Fruit fly (Drosophila melanogaster) whole organism, embryonic: Measurements from ENCODE around the gene enc.

Experiments used
- Atf6 ChIP-seq: fragments of 200-800 bp; sonication (Bioruptor generic); IDR thresholded peaks from 2 replicates; pipeline ENCODE4 v1.3.6; 2022; ENCODE audit warnings: missing biosample characterization, missing genetic modification characterization
- BEAF-32 ChIP-seq: fragments of 200-800 bp; sonication (Bioruptor generic); optimal IDR thresholded peaks from 3 replicates; lab custom pipeline; 2017; ENCODE audit warnings: missing biosample characterization, missing genetic modification characterization, mild to moderate bottlenecking, moderate library complexity, missing genetic modification reagents
- CG10462 ChIP-seq: fragments of 200-800 bp; sonication (Bioruptor generic); optimal IDR thresholded peaks from 2 replicates; lab custom pipeline; 2016; ENCODE audit warnings: missing biosample characterization, missing genetic modification characterization
- CG11398 ChIP-seq: fragments of 200-800 bp; sonication (Bioruptor generic); optimal IDR thresholded peaks from 2 replicates; lab custom pipeline; 2016; ENCODE audit warnings: missing biosample characterization, missing genetic modification characterization
- CG12942 ChIP-seq: fragments of 200-800 bp; sonication (Bioruptor generic); optimal IDR thresholded peaks from 3 replicates; lab custom pipeline; 2016; ENCODE audit warnings: missing biosample characterization, missing genetic modification characterization
- CG13296 ChIP-seq: fragments of 200-800 bp; sonication (Bioruptor generic); optimal IDR thresholded peaks from 3 replicates; lab custom pipeline; 2018; ENCODE audit warnings: missing biosample characterization, mild to moderate bottlenecking, missing genetic modification characterization
- CG14710 ChIP-seq: fragments of 200-800 bp; sonication (Bioruptor generic); optimal IDR thresholded peaks from 3 replicates; lab custom pipeline; 2019; ENCODE audit warnings: missing biosample characterization, mild to moderate bottlenecking, missing genetic modification characterization, moderate library complexity
- CG15269 ChIP-seq: fragments of 200-800 bp; sonication (Bioruptor generic); optimal IDR thresholded peaks from 2 replicates; lab custom pipeline; 2018; ENCODE audit warnings: missing biosample characterization, mild to moderate bottlenecking, missing genetic modification characterization, moderate library complexity
- CG1529 ChIP-seq: fragments of 200-800 bp; sonication (Bioruptor generic); optimal IDR thresholded peaks from 3 replicates; lab custom pipeline; 2018; ENCODE audit warnings: missing biosample characterization, missing genetic modification characterization
- CG16863 ChIP-seq: fragments of 200-800 bp; sonication (Bioruptor generic); optimal IDR thresholded peaks from 3 replicates; lab custom pipeline; 2016; ENCODE audit warnings: missing biosample characterization, missing genetic modification characterization
- CG17802 ChIP-seq: fragments of 200-800 bp; sonication (Bioruptor generic); optimal IDR thresholded peaks from 2 replicates; lab custom pipeline; 2018; ENCODE audit warnings: missing biosample characterization, mild to moderate bottlenecking, missing genetic modification characterization, moderate library complexity
- CG2120 ChIP-seq: fragments of 200-800 bp; sonication (Bioruptor generic); optimal IDR thresholded peaks from 3 replicates; lab custom pipeline; 2016; ENCODE audit warnings: missing biosample characterization, missing genetic modification characterization
- CG2202 ChIP-seq: fragments of 200-800 bp; sonication (Bioruptor generic); optimal IDR thresholded peaks from 2 replicates; lab custom pipeline; 2018; ENCODE audit warnings: missing biosample characterization, mild to moderate bottlenecking, missing genetic modification characterization
- CG31441 ChIP-seq: fragments of 200-800 bp; sonication (Bioruptor generic); IDR thresholded peaks from 2 replicates; pipeline ENCODE4 v1.3.6; 2022; ENCODE audit warnings: missing biosample characterization, missing genetic modification characterization
- CG3281 ChIP-seq: fragments of 200-800 bp; sonication (Bioruptor generic); optimal IDR thresholded peaks from 3 replicates; lab custom pipeline; 2017; ENCODE audit warnings: missing biosample characterization, mild to moderate bottlenecking, missing genetic modification characterization
- CG4707 ChIP-seq: fragments of 200-800 bp; sonication (Bioruptor generic); optimal IDR thresholded peaks from 2 replicates; lab custom pipeline; 2018; ENCODE audit warnings: missing biosample characterization, mild to moderate bottlenecking, missing genetic modification characterization, moderate library complexity
- CG6854 ChIP-seq: fragments of 200-800 bp; sonication (Bioruptor generic); optimal IDR thresholded peaks from 3 replicates; lab custom pipeline; 2017; ENCODE audit warnings: missing biosample characterization, mild to moderate bottlenecking, missing genetic modification characterization
- CG8924 ChIP-seq: fragments of 200-800 bp; optimal IDR thresholded peaks from 3 replicates; lab custom pipeline; 2019; ENCODE audit warnings: missing biosample characterization, mild to moderate bottlenecking, missing genetic modification characterization, moderate library complexity
- CG8944 ChIP-seq: fragments of 200-800 bp; sonication (Bioruptor generic); optimal IDR thresholded peaks from 3 replicates; lab custom pipeline; 2016; ENCODE audit warnings: missing biosample characterization, missing genetic modification characterization
- CG9609 ChIP-seq: fragments of 200-800 bp; sonication (Bioruptor generic); optimal IDR thresholded peaks from 3 replicates; lab custom pipeline; 2016; ENCODE audit warnings: missing biosample characterization, missing genetic modification characterization
- Dip3 ChIP-seq: fragments of 200-800 bp; sonication (Bioruptor generic); optimal IDR thresholded peaks from 3 replicates; lab custom pipeline; 2016; ENCODE audit warnings: missing biosample characterization, missing genetic modification characterization
- Drgx ChIP-seq: fragments of 200-800 bp; sonication (Bioruptor generic); IDR thresholded peaks from 2 replicates; pipeline ENCODE4 v1.3.6; 2022; ENCODE audit warnings: missing biosample characterization, missing genetic modification characterization
- Elba2 ChIP-seq: fragments of 200-800 bp; sonication (Bioruptor generic); optimal IDR thresholded peaks from 3 replicates; lab custom pipeline; 2016; ENCODE audit warnings: missing biosample characterization, missing genetic modification characterization
- H2.0 ChIP-seq: fragments of 200-800 bp; sonication (Bioruptor generic); IDR thresholded peaks from 2 replicates; pipeline ENCODE4 v1.3.6; 2022; ENCODE audit warnings: missing biosample characterization, missing genetic modification characterization
- Jarid2 ChIP-seq: fragments of 200-800 bp; sonication (Bioruptor generic); optimal IDR thresholded peaks from 3 replicates; lab custom pipeline; 2017; ENCODE audit warnings: mild to moderate bottlenecking, missing biosample characterization, missing genetic modification reagents, missing genetic modification characterization
- Lim3 ChIP-seq: fragments of 200-800 bp; sonication (Bioruptor generic); IDR thresholded peaks from 2 replicates; pipeline ENCODE4 v1.3.6; 2022; ENCODE audit warnings: missing biosample characterization, missing genetic modification characterization
- NK7.1 ChIP-seq: fragments of 200-800 bp; sonication (Bioruptor generic); optimal IDR thresholded peaks from 3 replicates; lab custom pipeline; 2016; ENCODE audit warnings: missing biosample characterization, missing genetic modification characterization
- Nf-YC ChIP-seq: fragments of 200-800 bp; optimal IDR thresholded peaks from 3 replicates; lab custom pipeline; 2019; ENCODE audit warnings: missing biosample characterization, mild to moderate bottlenecking, missing genetic modification characterization, moderate library complexity
- Sin3A ChIP-seq: fragments of >200 bp; optimal IDR thresholded peaks from 2 replicates; lab custom pipeline; 2018
- amos ChIP-seq: fragments of 200-800 bp; sonication (Bioruptor generic); IDR thresholded peaks from 2 replicates; pipeline ENCODE4 v1.3.6; 2022; ENCODE audit warnings: missing biosample characterization, missing genetic modification characterization; ENCODE audit not compliant: partially characterized antibody
- az2 ChIP-seq: fragments of 200-800 bp; sonication (Bioruptor generic); optimal IDR thresholded peaks from 3 replicates; lab custom pipeline; 2016; ENCODE audit warnings: missing biosample characterization, missing genetic modification characterization
- dm ChIP-seq: fragments of 200-800 bp; sonication (Bioruptor generic); optimal IDR thresholded peaks from 3 replicates; lab custom pipeline; 2016; ENCODE audit warnings: missing biosample characterization, missing genetic modification characterization
- en ChIP-seq: fragments of 200-800 bp; sonication (Bioruptor generic); optimal IDR thresholded peaks from 2 replicates; lab custom pipeline; 2016; ENCODE audit warnings: missing biosample characterization, missing genetic modification characterization
- fd102C ChIP-seq: fragments of 200-800 bp; sonication (Bioruptor generic); optimal IDR thresholded peaks from 2 replicates; lab custom pipeline; 2018; ENCODE audit warnings: missing biosample characterization, mild to moderate bottlenecking, missing genetic modification characterization, moderate library complexity
- fd3F ChIP-seq: fragments of 200-800 bp; sonication (Bioruptor generic); optimal IDR thresholded peaks from 2 replicates; lab custom pipeline; 2018; ENCODE audit warnings: missing biosample characterization, mild to moderate bottlenecking, missing genetic modification characterization, moderate library complexity
- gcm ChIP-seq: fragments of 200-800 bp; sonication (Bioruptor generic); optimal IDR thresholded peaks from 2 replicates; lab custom pipeline; 2019; ENCODE audit warnings: missing biosample characterization, mild to moderate bottlenecking, missing genetic modification characterization, moderate library complexity
- gem ChIP-seq: fragments of 200-800 bp; sonication (Bioruptor generic); optimal IDR thresholded peaks from 2 replicates; lab custom pipeline; 2019; ENCODE audit warnings: missing biosample characterization, mild to moderate bottlenecking, missing genetic modification characterization, moderate library complexity
- hbn ChIP-seq: fragments of 200-800 bp; sonication (Bioruptor generic); IDR thresholded peaks from 2 replicates; pipeline ENCODE4 v1.3.6; 2022; ENCODE audit warnings: missing biosample characterization, missing genetic modification characterization; ENCODE audit not compliant: partially characterized antibody
- inv ChIP-seq: fragments of 200-800 bp; sonication (Bioruptor generic); IDR thresholded peaks from 2 replicates; pipeline ENCODE4 v1.3.6; 2022; ENCODE audit warnings: missing biosample characterization, missing genetic modification characterization; ENCODE audit not compliant: partially characterized antibody
- jigr1 ChIP-seq: fragments of 200-800 bp; sonication (Bioruptor generic); IDR thresholded peaks from 3 replicates; pipeline ENCODE4 v1.3.6; 2022; ENCODE audit warnings: missing biosample characterization, missing genetic modification characterization
- jumu ChIP-seq: fragments of 200-800 bp; sonication (Bioruptor generic); optimal IDR thresholded peaks from 3 replicates; lab custom pipeline; 2016; ENCODE audit warnings: missing biosample characterization, missing genetic modification characterization
- klu ChIP-seq: fragments of 200-800 bp; sonication (Bioruptor generic); IDR thresholded peaks from 2 replicates; pipeline ENCODE4 v1.3.6; 2022; ENCODE audit warnings: missing biosample characterization, missing genetic modification characterization
- lmd ChIP-seq: fragments of 200-800 bp; sonication (Bioruptor generic); IDR thresholded peaks from 2 replicates; pipeline ENCODE4 v1.3.6; 2022; ENCODE audit warnings: missing biosample characterization, missing genetic modification characterization
- pum ChIP-seq: fragments of 200-800 bp; sonication (Bioruptor generic); optimal IDR thresholded peaks from 2 replicates; lab custom pipeline; 2016; ENCODE audit warnings: missing biosample characterization, missing genetic modification characterization
- sd ChIP-seq: fragments of 200-800 bp; sonication (Bioruptor generic); optimal IDR thresholded peaks from 3 replicates; lab custom pipeline; 2018; ENCODE audit warnings: missing biosample characterization, mild to moderate bottlenecking, missing genetic modification characterization, moderate library complexity
- sim ChIP-seq: fragments of 200-800 bp; sonication (Bioruptor generic); IDR thresholded peaks from 2 replicates; pipeline ENCODE4 v1.3.6; 2022; ENCODE audit warnings: missing biosample characterization, missing genetic modification characterization
- stc ChIP-seq: fragments of 200-800 bp; sonication (Bioruptor generic); IDR thresholded peaks from 2 replicates; pipeline ENCODE4 v1.3.6; 2022; ENCODE audit warnings: missing biosample characterization, missing genetic modification characterization
- tio ChIP-seq: fragments of 200-800 bp; sonication (Bioruptor generic); optimal IDR thresholded peaks from 2 replicates; lab custom pipeline; 2017; ENCODE audit warnings: missing biosample characterization, missing genetic modification characterization, inconsistent platforms
- tna ChIP-seq: fragments of 200-800 bp; sonication (Bioruptor generic); IDR thresholded peaks from 2 replicates; pipeline ENCODE4 v1.3.6; 2022; ENCODE audit warnings: missing biosample characterization, missing genetic modification characterization; ENCODE audit not compliant: partially characterized antibody
- twi ChIP-seq: fragments of 200-800 bp; optimal IDR thresholded peaks from 2 replicates; lab custom pipeline; 2019; ENCODE audit warnings: missing biosample characterization, mild to moderate bottlenecking, missing genetic modification characterization, moderate library complexity
- vvl ChIP-seq: fragments of 200-800 bp; sonication (Bioruptor generic); IDR thresholded peaks from 2 replicates; pipeline ENCODE4 v1.3.6; 2022; ENCODE audit warnings: missing biosample characterization, missing genetic modification characterization
- wdn ChIP-seq: fragments of 200-800 bp; sonication (Bioruptor generic); IDR thresholded peaks from 2 replicates; pipeline ENCODE4 v1.3.6; 2022; ENCODE audit warnings: missing biosample characterization, missing genetic modification characterization
- zen ChIP-seq: fragments of 200-800 bp; sonication (Bioruptor generic); optimal IDR thresholded peaks from 3 replicates; lab custom pipeline; 2018; ENCODE audit warnings: missing biosample characterization, mild to moderate bottlenecking, missing genetic modification characterization, moderate library complexity

enc gene

DNA sequence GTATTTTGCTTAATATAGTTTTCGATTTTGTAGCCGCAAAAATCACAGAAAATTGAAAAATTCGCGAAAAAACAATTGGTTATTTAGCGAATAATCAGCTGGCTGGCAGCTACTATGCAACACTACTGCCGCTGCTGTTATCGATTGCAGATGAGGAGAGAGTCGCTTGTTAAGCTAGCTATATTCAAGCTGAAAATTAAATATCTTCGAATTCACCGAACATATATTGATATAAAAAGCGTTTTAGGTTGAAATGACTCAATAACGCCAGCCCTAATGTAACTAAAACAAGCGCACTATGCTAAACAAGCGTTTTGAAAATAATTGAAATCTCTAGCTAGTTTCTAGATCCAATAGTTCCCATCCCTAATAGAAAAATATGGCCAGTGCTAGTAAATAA lies 12.1 kb upstream of the enc start, which contains the start of the genes CG32264, ntc and IntS10 (continued):
- TF ChIP-seq dm (GFP tag; lab: Kevin White, UChicago) = peak; percentile 57
- peak; percentile 21; the same call in 1 of the 2 replicates for TF ChIP-seq vvl
- no peak for TF ChIP-seq wdn (GFP tag; lab: Robert Waterston, UW)
- TF ChIP-seq H2.0 (GFP tag; lab: Robert Waterston, UW) = 0 out of 2 replicates have a peak, but pooled peaks have one; percentile 20
- TF ChIP-seq CG15269 (tag; lab: Kevin White, UChicago) = no peak
- TF ChIP-seq en (GFP tag; lab: Kevin White, UChicago) = peak; percentile 49
- peak; percentile 73 for TF ChIP-seq Sin3A
- TF ChIP-seq CG9609 = peak; percentile 79
- TF ChIP-seq CG14710 (tag; lab: Kevin White, UChicago) = peak; percentile 68
- peak; percentile 61 for TF ChIP-seq pum
- peak; percentile 59 for TF ChIP-seq fd3F (GFP tag; lab: Kevin White, UChicago)
- TF ChIP-seq fd102C (GFP tag; lab: Kevin White, UChicago) = no peak
- no peak; the same call in 1 of the 2 replicates for TF ChIP-seq inv (GFP tag; lab: Robert Waterston, UW)
- no peak; the same call in 1 of the 2 replicates for TF ChIP-seq hbn
- TF ChIP-seq CG1529 (GFP tag; lab: Kevin White, UChicago) = peak; percentile 28
- no peak for TF ChIP-seq jigr1 (GFP tag; lab: Robert Waterston, UW)
- TF ChIP-seq CG3281 = peak; percentile 65
- no peak for TF ChIP-seq sim (GFP tag; lab: Robert Waterston, UW)
- peak; percentile 79 for TF ChIP-seq gem (tag; lab: Kevin White, UChicago)
- peak; percentile 61 for TF ChIP-seq NK7.1 (GFP tag; lab: Kevin White, UChicago)
- TF ChIP-seq Atf6 = peak; percentile 44; the same call in 1 of the 2 replicates
- peak; percentile 75 for TF ChIP-seq BEAF-32 (GFP tag; lab: Kevin White, UChicago)
- TF ChIP-seq CG11398 (GFP tag; lab: Kevin White, UChicago) = peak; percentile 41
- TF ChIP-seq sd (tag; lab: Kevin White, UChicago) = peak; percentile 87
- peak; percentile 33 for TF ChIP-seq CG10462
- TF ChIP-seq tna (GFP tag; lab: Robert Waterston, UW) = no peak
- peak; percentile 31 for TF ChIP-seq Elba2 (GFP tag; lab: Kevin White, UChicago)
- TF ChIP-seq, all 482 proteins: peak for 304

dm6 chr3L:3809943-3810342 lies 8.5 kb upstream of the enc start, which contains the start of gene CG32262:
CG32262 (minus strand) TSS chr3L:3810196.
- TF ChIP-seq CG2120 (GFP tag; lab: Kevin White, UChicago) (no peak), klu (GFP tag; lab: Robert Waterston, UW) (no peak), jumu (GFP tag; lab: Kevin White, UChicago) (no peak), CG8924 (tag; lab: Kevin White, UChicago) (no peak), CG6854 (GFP tag; lab: Kevin White, UChicago) (no peak), az2 (GFP tag; lab: Kevin White, UChicago) (no peak), CG13296 (GFP tag; lab: Kevin White, UChicago) (no peak), stc (GFP tag; lab: Robert Waterston, UW) (no peak), CG2202 (tag; lab: Kevin White, UChicago) (no peak), Jarid2 (no peak), CG12942 (GFP tag; lab: Kevin White, UChicago) (no peak), CG4707 (GFP tag; lab: Kevin White, UChicago) (no peak), tio (GFP tag; lab: Kevin White, UChicago) (no peak), twi (no peak), Drgx (GFP tag; lab: Robert Waterston, UW) (no peak), CG8944 (no peak), CG16863 (GFP tag; lab: Kevin White, UChicago) (no peak), Lim3 (GFP tag; lab: Robert Waterston, UW) (no peak), amos (GFP tag; lab: Robert Waterston, UW) (peak; percentile 55; the same call in 1 of the 2 replicates), CG17802 (tag; lab: Kevin White, UChicago) (no peak), Dip3 (no peak), zen (tag; lab: Kevin White, UChicago) (no peak), gcm (no peak), CG31441 (no peak), Nf-YC (tag; lab: Kevin White, UChicago) (no peak), lmd (GFP tag; lab: Robert Waterston, UW) (no peak)
